Fruit fly (Drosophila melanogaster) whole organism, embryonic: ENCODE data around the gene Dus1.

ENCODE experiments used
- B-H2 ChIP-seq: fragments of 200-800 bp; sonication (Bioruptor generic); optimal IDR thresholded peaks from 2 replicates; lab custom pipeline; 2018; ENCODE audit warnings: missing biosample characterization, mild to moderate bottlenecking, missing genetic modification characterization
- CG10147 ChIP-seq: fragments of 200-800 bp; sonication (Bioruptor generic); optimal IDR thresholded peaks from 2 replicates; lab custom pipeline; 2019; ENCODE audit warnings: missing biosample characterization, mild to moderate bottlenecking, missing genetic modification characterization, moderate library complexity
- CG10959 ChIP-seq: fragments of 200-800 bp; sonication (Bioruptor generic); IDR thresholded peaks from 2 replicates; pipeline ENCODE4 v1.3.6; 2022; ENCODE audit warnings: missing biosample characterization, missing genetic modification characterization
- CG12219 ChIP-seq: fragments of 200-800 bp; sonication (Bioruptor generic); optimal IDR thresholded peaks from 3 replicates; lab custom pipeline; 2018; ENCODE audit warnings: missing biosample characterization, mild to moderate bottlenecking, missing genetic modification characterization
- CG14441 ChIP-seq: fragments of 200-800 bp; sonication (Bioruptor generic); IDR thresholded peaks from 2 replicates; pipeline ENCODE4 v1.3.6; 2022; ENCODE audit warnings: missing biosample characterization, missing genetic modification characterization
- CG15269 ChIP-seq: fragments of 200-800 bp; sonication (Bioruptor generic); optimal IDR thresholded peaks from 2 replicates; lab custom pipeline; 2018; ENCODE audit warnings: missing biosample characterization, mild to moderate bottlenecking, missing genetic modification characterization, moderate library complexity
- CG16813 ChIP-seq: fragments of 200-800 bp; sonication (Bioruptor generic); IDR thresholded peaks from 3 replicates; pipeline ENCODE4 v1.3.6; 2022; ENCODE audit warnings: missing biosample characterization, missing genetic modification characterization; ENCODE audit not compliant: partially characterized antibody
- CG2116 ChIP-seq: fragments of 200-800 bp; sonication (Bioruptor generic); optimal IDR thresholded peaks from 3 replicates; lab custom pipeline; 2018; ENCODE audit warnings: missing biosample characterization, mild to moderate bottlenecking, missing genetic modification characterization
- CG2678 ChIP-seq: fragments of 200-800 bp; sonication (Bioruptor generic); optimal IDR thresholded peaks from 3 replicates; lab custom pipeline; 2019; ENCODE audit warnings: missing biosample characterization, mild to moderate bottlenecking, missing genetic modification characterization, moderate library complexity
- CG31224 ChIP-seq: fragments of 200-800 bp; sonication (Bioruptor generic); IDR thresholded peaks from 2 replicates; pipeline ENCODE4 v1.3.6; 2022; ENCODE audit warnings: missing biosample characterization, missing genetic modification characterization
- CG34376 ChIP-seq: fragments of 200-800 bp; sonication (Bioruptor generic); optimal IDR thresholded peaks from 2 replicates; lab custom pipeline; 2018; ENCODE audit warnings: missing biosample characterization, mild to moderate bottlenecking, missing genetic modification characterization
- CG42726 ChIP-seq: fragments of 200-800 bp; sonication (Bioruptor generic); IDR thresholded peaks from 2 replicates; pipeline ENCODE4 v1.3.6; 2022; ENCODE audit warnings: missing biosample characterization, missing genetic modification characterization; ENCODE audit not compliant: partially characterized antibody
- CG6175 ChIP-seq: fragments of 200-800 bp; sonication (Bioruptor generic); IDR thresholded peaks from 3 replicates; pipeline ENCODE4 v1.3.6; 2022; ENCODE audit warnings: missing biosample characterization, missing genetic modification characterization
- CG6813 ChIP-seq: fragments of 200-800 bp; sonication (Bioruptor generic); optimal IDR thresholded peaks from 2 replicates; lab custom pipeline; 2017; ENCODE audit warnings: missing biosample characterization, missing genetic modification characterization, mild to moderate bottlenecking, moderate library complexity, missing genetic modification reagents
- CG7963 ChIP-seq: fragments of 200-800 bp; sonication (Bioruptor generic); IDR thresholded peaks from 3 replicates; pipeline ENCODE4 v1.3.6; 2022; ENCODE audit warnings: missing biosample characterization, missing genetic modification characterization; ENCODE audit not compliant: partially characterized antibody
- CG8388 ChIP-seq: fragments of 200-800 bp; sonication (Bioruptor generic); optimal IDR thresholded peaks from 2 replicates; lab custom pipeline; 2019; ENCODE audit warnings: missing biosample characterization, mild to moderate bottlenecking, missing genetic modification characterization, moderate library complexity
- CG8765 ChIP-seq: fragments of 200-800 bp; sonication (Bioruptor generic); IDR thresholded peaks from 2 replicates; pipeline ENCODE4 v1.3.6; 2022; ENCODE audit warnings: missing biosample characterization, missing genetic modification characterization
- CG9797 ChIP-seq: fragments of 200-800 bp; sonication (Bioruptor generic); optimal IDR thresholded peaks from 3 replicates; lab custom pipeline; 2018; ENCODE audit warnings: missing biosample characterization, mild to moderate bottlenecking, missing genetic modification characterization
- Chrac-16 ChIP-seq: fragments of 200-800 bp; sonication (Bioruptor generic); optimal IDR thresholded peaks from 3 replicates; lab custom pipeline; 2016; ENCODE audit warnings: missing biosample characterization, missing genetic modification characterization
- D19B ChIP-seq: fragments of 200-800 bp; sonication (Bioruptor generic); optimal IDR thresholded peaks from 2 replicates; lab custom pipeline; 2017; ENCODE audit warnings: missing biosample characterization, mild to moderate bottlenecking, missing genetic modification characterization
- Dek ChIP-seq: fragments of 200-800 bp; sonication (Bioruptor generic); optimal IDR thresholded peaks from 3 replicates; lab custom pipeline; 2019; ENCODE audit warnings: missing biosample characterization, mild to moderate bottlenecking, missing genetic modification characterization, moderate library complexity
- ERR ChIP-seq: fragments of 200-800 bp; sonication (Bioruptor generic); optimal IDR thresholded peaks from 2 replicates; lab custom pipeline; 2016; ENCODE audit warnings: missing biosample characterization, missing genetic modification characterization
- Lim3 ChIP-seq: fragments of 200-800 bp; sonication (Bioruptor generic); IDR thresholded peaks from 2 replicates; pipeline ENCODE4 v1.3.6; 2022; ENCODE audit warnings: missing biosample characterization, missing genetic modification characterization
- Lpt ChIP-seq: fragments of >200 bp; optimal IDR thresholded peaks from 2 replicates; lab custom pipeline; 2018; ENCODE audit warnings: missing biosample characterization, missing genetic modification characterization
- MBD-R2 ChIP-seq: fragments of 200-800 bp; sonication (Bioruptor generic); IDR thresholded peaks from 2 replicates; pipeline ENCODE4 v1.3.6; 2022; ENCODE audit warnings: missing biosample characterization, missing genetic modification characterization
- Rfx ChIP-seq: fragments of 200-800 bp; sonication (Bioruptor generic); IDR thresholded peaks from 2 replicates; pipeline ENCODE4 v1.3.6; 2022; ENCODE audit warnings: missing biosample characterization, missing genetic modification characterization
- az2 ChIP-seq: fragments of 200-800 bp; sonication (Bioruptor generic); optimal IDR thresholded peaks from 3 replicates; lab custom pipeline; 2016; ENCODE audit warnings: missing biosample characterization, missing genetic modification characterization
- bowl ChIP-seq: fragments of 200-800 bp; sonication (Bioruptor generic); IDR thresholded peaks from 2 replicates; pipeline ENCODE4 v1.3.6; 2022; ENCODE audit warnings: missing biosample characterization, missing genetic modification characterization
- br ChIP-seq: fragments of >200 bp; optimal IDR thresholded peaks from 2 replicates; lab custom pipeline; 2017
- chif ChIP-seq, 2 experiments: fragments of 200-800 bp; sonication (Bioruptor generic); optimal IDR thresholded peaks; 3 replicates each; lab custom pipeline; 2016; ENCODE audit warnings: missing biosample characterization in 2 of 2, missing genetic modification characterization in 2 of 2
- da ChIP-seq: fragments of 200-800 bp; sonication (Bioruptor generic); optimal IDR thresholded peaks from 2 replicates; lab custom pipeline; 2016; ENCODE audit warnings: missing biosample characterization, missing genetic modification characterization
- dan ChIP-seq: fragments of 200-800 bp; sonication (Bioruptor generic); IDR thresholded peaks from 2 replicates; pipeline ENCODE4 v1.3.6; 2022; ENCODE audit warnings: missing biosample characterization, missing genetic modification characterization
- danr ChIP-seq: fragments of 200-800 bp; sonication (Bioruptor generic); IDR thresholded peaks from 2 replicates; pipeline ENCODE4 v1.3.6; 2022; ENCODE audit warnings: missing biosample characterization, missing genetic modification characterization
- fd3F ChIP-seq: fragments of 200-800 bp; sonication (Bioruptor generic); optimal IDR thresholded peaks from 2 replicates; lab custom pipeline; 2018; ENCODE audit warnings: missing biosample characterization, mild to moderate bottlenecking, missing genetic modification characterization, moderate library complexity
- ham ChIP-seq: fragments of 200-800 bp; sonication (Bioruptor generic); IDR thresholded peaks from 2 replicates; pipeline ENCODE4 v1.3.6; 2022; ENCODE audit warnings: missing biosample characterization, missing genetic modification characterization
- hkb ChIP-seq, 2 experiments: fragments of 200-800 bp in 1 of 2; fragments of >200 bp in 1 of 2; sonication (Bioruptor generic) in 1 of 2; IDR thresholded peaks in 1 of 2; optimal IDR thresholded peaks in 1 of 2; 2 replicates each; pipeline versions ENCODE4 v1.3.6 to Lab custom; 2017 to 2022; ENCODE audit warnings: missing biosample characterization in 1 of 2, missing genetic modification characterization in 1 of 2
- hth ChIP-seq: fragments of >200 bp; optimal IDR thresholded peaks from 2 replicates; lab custom pipeline; 2017; ENCODE audit warnings: inconsistent platforms
- inv ChIP-seq: fragments of 200-800 bp; sonication (Bioruptor generic); IDR thresholded peaks from 2 replicates; pipeline ENCODE4 v1.3.6; 2022; ENCODE audit warnings: missing biosample characterization, missing genetic modification characterization; ENCODE audit not compliant: partially characterized antibody
- kay ChIP-seq: fragments of 200-800 bp; sonication (Bioruptor generic); optimal IDR thresholded peaks from 2 replicates; lab custom pipeline; 2016; ENCODE audit warnings: missing biosample characterization, missing genetic modification characterization
- luna ChIP-seq: fragments of 200-800 bp; sonication (Bioruptor generic); optimal IDR thresholded peaks from 2 replicates; lab custom pipeline; 2016; ENCODE audit warnings: missing biosample characterization, missing genetic modification characterization
- pfk ChIP-seq: fragments of 200-800 bp; sonication (Bioruptor generic); optimal IDR thresholded peaks from 2 replicates; lab custom pipeline; 2018; ENCODE audit warnings: missing biosample characterization, mild to moderate bottlenecking, missing genetic modification characterization, moderate library complexity
- phol ChIP-seq: fragments of 200-800 bp; sonication (Bioruptor generic); optimal IDR thresholded peaks from 3 replicates; lab custom pipeline; 2018; ENCODE audit warnings: missing biosample characterization, mild to moderate bottlenecking, missing genetic modification characterization, moderate library complexity
- prd ChIP-seq, 3 experiments: fragments of >200 bp in 2 of 3; fragments of 200-800 bp in 1 of 3; sonication (Bioruptor generic) in 1 of 3; optimal IDR thresholded peaks in 2 of 3; IDR thresholded peaks in 1 of 3; 2 replicates in 2 of 3; 3 replicates in 1 of 3; pipeline versions ENCODE4 v1.3.6 to Lab custom; 2017 to 2022; ENCODE audit warnings: missing biosample characterization in 1 of 3, missing genetic modification characterization in 1 of 3
- psq ChIP-seq: fragments of 200-800 bp; sonication (Bioruptor generic); optimal IDR thresholded peaks from 2 replicates; lab custom pipeline; 2017; ENCODE audit warnings: missing biosample characterization, missing genetic modification characterization
- row ChIP-seq: fragments of 200-800 bp; sonication (Bioruptor generic); IDR thresholded peaks from 3 replicates; pipeline ENCODE4 v1.3.6; 2022; ENCODE audit warnings: missing biosample characterization, missing genetic modification characterization
- sd ChIP-seq: fragments of 200-800 bp; sonication (Bioruptor generic); optimal IDR thresholded peaks from 3 replicates; lab custom pipeline; 2018; ENCODE audit warnings: missing biosample characterization, mild to moderate bottlenecking, missing genetic modification characterization, moderate library complexity
- stwl ChIP-seq: fragments of 200-800 bp; sonication (Bioruptor generic); optimal IDR thresholded peaks from 3 replicates; lab custom pipeline; 2018; ENCODE audit warnings: missing biosample characterization, mild to moderate bottlenecking, missing genetic modification characterization, moderate library complexity
- vnd ChIP-seq: fragments of 200-800 bp; sonication (Bioruptor generic); IDR thresholded peaks from 3 replicates; pipeline ENCODE4 v1.3.6; 2022; ENCODE audit warnings: missing biosample characterization, missing genetic modification characterization; ENCODE audit not compliant: partially characterized antibody
- zf30C ChIP-seq: fragments of 200-800 bp; sonication (Bioruptor generic); optimal IDR thresholded peaks from 3 replicates; lab custom pipeline; 2018; ENCODE audit warnings: missing biosample characterization, mild to moderate bottlenecking, missing genetic modification characterization
- zfh1 ChIP-seq: fragments of 200-800 bp; sonication (Bioruptor generic); IDR thresholded peaks from 3 replicates; pipeline ENCODE4 v1.3.6; 2022; ENCODE audit warnings: missing biosample characterization, missing genetic modification characterization

Dus1 gene

dm6 chr2L:203529-204127, 67.9 kb downstream of the Dus1 start, which contains the start of gene mRpL10 (continued):
- TF ChIP-seq CG8388 (GFP tag; lab: Kevin White, UChicago) (no peak), D19B (GFP tag; lab: Kevin White, UChicago) (no peak), CG14441 (GFP tag; lab: Robert Waterston, UW) (no peak), sd (tag; lab: Kevin White, UChicago) (no peak), luna (no peak), psq (GFP tag; lab: Kevin White, UChicago) (no peak), CG10147 (GFP tag; lab: Kevin White, UChicago) (no peak), Rfx (GFP tag; lab: Robert Waterston, UW) (peak; percentile 29; the same call in 1 of the 2 replicates), da (no peak), br (no peak), inv (GFP tag; lab: Robert Waterston, UW) (peak; percentile 88), hth (lab: Kevin White, UChicago) (no peak), hkb (optimal IDR thresholded peaks at IDR 0.05; lab: Kevin White, UChicago) (no peak), hkb (GFP tag; IDR thresholded peaks at IDR 0.05; lab: Robert Waterston, UW) (0 out of 2 replicates have a peak, but pooled peaks have one; percentile 24), ham (GFP tag; lab: Robert Waterston, UW) (no peak), Lpt (GFP tag; lab: Kevin White, UChicago) (no peak), CG2678 (tag; lab: Kevin White, UChicago) (no peak), fd3F (GFP tag; lab: Kevin White, UChicago) (no peak), danr (GFP tag; lab: Robert Waterston, UW) (no peak), dan (GFP tag; lab: Robert Waterston, UW) (no peak), az2 (GFP tag; lab: Kevin White, UChicago) (peak; percentile 14), Chrac-16 (GFP tag; lab: Kevin White, UChicago) (peak; percentile 11), kay (GFP tag; lab: Kevin White, UChicago) (no peak), CG7963 (GFP tag; lab: Robert Waterston, UW) (peak; percentile 82), CG15269 (tag; lab: Kevin White, UChicago) (no peak), CG8765 (no peak), stwl (tag; lab: Kevin White, UChicago) (peak; percentile 81), pfk (GFP tag; lab: Kevin White, UChicago) (no peak), CG6175 (GFP tag; lab: Robert Waterston, UW) (no peak), row (GFP tag; lab: Robert Waterston, UW) (peak; percentile 64), CG2116 (GFP tag; lab: Kevin White, UChicago) (peak; percentile 68), CG31224 (GFP tag; lab: Robert Waterston, UW) (no peak), CG42726 (GFP tag; lab: Robert Waterston, UW) (peak; percentile 73), MBD-R2 (GFP tag; lab: Robert Waterston, UW) (peak; percentile 80), chif (GFP tag; optimal IDR thresholded peaks at IDR 0.05; lab: Kevin White, UChicago) (no peak), CG34376 (GFP tag; lab: Kevin White, UChicago) (peak; percentile 19), CG16813 (GFP tag; lab: Robert Waterston, UW) (peak; percentile 87), CG12219 (GFP tag; lab: Kevin White, UChicago) (no peak), phol (tag; lab: Kevin White, UChicago) (peak; percentile 47), B-H2 (GFP tag; lab: Kevin White, UChicago) (peak; percentile 56), vnd (GFP tag; lab: Robert Waterston, UW) (peak; percentile 82), CG10959 (no peak), Lim3 (GFP tag; lab: Robert Waterston, UW) (no peak), bowl (GFP tag; lab: Robert Waterston, UW) (no peak), CG9797 (GFP tag; lab: Kevin White, UChicago) (peak; percentile 11), prd (optimal IDR thresholded peaks at IDR 0.05; lab: Kevin White, UChicago) (no peak), prd (GFP tag; IDR thresholded peaks at IDR 0.05; lab: Robert Waterston, UW) (no peak), Dek (tag; lab: Kevin White, UChicago) (no peak), zfh1 (no peak), ERR (GFP tag; lab: Kevin White, UChicago) (no peak), zf30C (GFP tag; lab: Kevin White, UChicago) (no peak), CG6813 (GFP tag; lab: Kevin White, UChicago) (no peak)
